Worm (Caenorhabditis elegans): ENCODE results near the gene ZK637.14.

ce11 chrIII:8888956-8889355, at the start of gene ZK637.14:
- TF ChIP-seq unc-62 (GFP tag; optimal IDR thresholded peaks at IDR 0.05), result no peak
- TF ChIP-seq nhr-12 (tag; optimal IDR thresholded peaks at IDR 0.05), result no peak
- no peak for TF ChIP-seq F13H6.1 (tag; optimal IDR thresholded peaks at IDR 0.05)
- TF ChIP-seq nhr-237 (tag; optimal IDR thresholded peaks at IDR 0.05), result no peak
- no peak for TF ChIP-seq snpc-4 (tag; optimal IDR thresholded peaks at IDR 0.05)
- no peak for TF ChIP-seq nhr-11 (tag; optimal IDR thresholded peaks at IDR 0.05)
- no peak for TF ChIP-seq R02D3.7 (tag; optimal IDR thresholded peaks at IDR 0.05)
- TF ChIP-seq nhr-21 (tag; optimal IDR thresholded peaks at IDR 0.05), result peak; percentile 23
- TF ChIP-seq nhr-10 (tag; optimal IDR thresholded peaks at IDR 0.05), result no peak
- no peak for TF ChIP-seq ztf-11 (tag; optimal IDR thresholded peaks at IDR 0.05)
- peak; percentile 95 for TF ChIP-seq fos-1 (tag; optimal IDR thresholded peaks at IDR 0.05)
- TF ChIP-seq mdl-1 (tag; optimal IDR thresholded peaks at IDR 0.05), result no peak
- peak; percentile 73 for TF ChIP-seq skn-1 (tag; optimal IDR thresholded peaks at IDR 0.05)
- TF ChIP-seq blmp-1 (tag; optimal IDR thresholded peaks at IDR 0.05; ENCODE audit: insufficient read depth), result no peak

All from whole organism, L2 larva.